Worm (Caenorhabditis elegans) whole organism, midembryonic: ENCODE data around the gene F09E5.8.

Experiments used
- T22C8.4 ChIP-seq: fragments of 200-800 bp; sonication (Bioruptor generic); IDR thresholded peaks from 2 replicates; pipeline ENCODE4 v1.3.6; 2022; ENCODE audit warnings: missing genetic modification characterization, missing compliant biosample characterization
- cog-1 ChIP-seq: sonication (generic microtip); optimal IDR thresholded peaks from 2 replicates; lab custom pipeline; 2016; ENCODE audit warnings: missing genetic modification characterization, missing compliant biosample characterization
- flt-1 ChIP-seq: fragments of 200-800 bp; sonication (Bioruptor generic); IDR thresholded peaks from 2 replicates; pipeline ENCODE4 v1.3.6; 2022; ENCODE audit warnings: missing genetic modification characterization, missing compliant biosample characterization
- klf-2 ChIP-seq: fragments of 200-800 bp; sonication (Bioruptor generic); conservative IDR thresholded peaks from 2 replicates; pipeline ENCODE4 v1.3.6; 2022; ENCODE audit warnings: missing genetic modification reagents, missing genetic modification characterization, missing compliant biosample characterization
- med-1 ChIP-seq: sonication (generic microtip); optimal IDR thresholded peaks from 2 replicates; lab custom pipeline; 2017; ENCODE audit warnings: missing genetic modification characterization, mild to moderate bottlenecking, missing compliant biosample characterization, antibody characterized with exemption, missing genetic modification reagents; ENCODE audit not compliant: insufficient read depth
- ref-1 ChIP-seq: fragments of 200-800 bp; sonication (Bioruptor generic); conservative IDR thresholded peaks from 2 replicates; pipeline ENCODE4 v1.3.6; 2022; ENCODE audit warnings: missing genetic modification reagents, missing genetic modification characterization, missing compliant biosample characterization
- tab-1 ChIP-seq: fragments of 200-800 bp; sonication (Bioruptor generic); IDR thresholded peaks from 2 replicates; pipeline ENCODE4 v1.3.6; 2022; ENCODE audit warnings: missing genetic modification characterization, missing compliant biosample characterization
- ztf-23 ChIP-seq: fragments of 200-800 bp; sonication (Bioruptor generic); IDR thresholded peaks from 2 replicates; pipeline ENCODE4 v1.3.6; 2022; ENCODE audit warnings: missing genetic modification reagents, missing genetic modification characterization, missing compliant biosample characterization
- ztf-29 ChIP-seq: fragments of 200-800 bp; sonication (Bioruptor generic); IDR thresholded peaks from 2 replicates; pipeline ENCODE4 v1.3.6; 2022; ENCODE audit warnings: missing genetic modification reagents, missing genetic modification characterization, missing compliant biosample characterization

F09E5.8 gene

DNA sequence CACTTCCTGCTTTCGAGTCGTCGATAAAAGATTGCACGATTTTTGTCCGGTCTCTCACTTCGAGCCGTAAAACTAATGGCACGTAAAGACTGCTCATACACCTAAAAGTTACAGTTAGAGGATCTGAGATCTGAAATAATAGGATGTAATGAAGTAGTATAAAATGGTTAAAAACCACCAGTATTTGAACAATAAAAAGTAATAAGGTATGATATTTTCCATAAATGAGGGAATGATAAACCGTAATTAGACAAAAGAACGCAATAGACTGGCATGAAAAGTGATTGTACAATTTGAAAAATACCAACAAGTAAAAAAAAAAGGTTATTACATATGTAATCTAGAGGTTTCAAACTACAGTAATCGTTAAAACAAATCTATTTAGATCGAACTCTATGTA, 42.6 kb downstream of the F09E5.8 start, which contains the start of gene brap-2:
Gene brap-2 (minus strand): TSS at position 101 of the 400 bp plus-strand sequence.
- no peak for TF ChIP-seq tab-1 (GFP tag; lab: Robert Waterston, UW)

- TF ChIP-seq flt-1 (GFP tag; lab: Robert Waterston, UW) (no peak), cog-1 (tag; lab: Kevin White, UChicago) (no peak), T22C8.4 (GFP tag; lab: Robert Waterston, UW) (no peak), klf-2 (GFP tag; lab: Robert Waterston, UW) (no peak), med-1 (GFP tag; lab: Kevin White, UChicago) (no peak), ref-1 (GFP tag; lab: Robert Waterston, UW) (no peak), tab-1 (GFP tag; lab: Robert Waterston, UW) (no peak), ztf-29 (no peak), ztf-23 (no peak)
Observed at ce11 chrII:5395594-5395993, 45.1 kb downstream of the F09E5.8 start, which contains the start of gene pink-1. Gene pink-1 (minus strand): TSS chrII:5395694.

- no peak for TF ChIP-seq tab-1 (GFP tag; lab: Robert Waterston, UW)
- TF ChIP-seq med-1 (GFP tag; lab: Kevin White, UChicago): no peak
- TF ChIP-seq flt-1 (GFP tag; lab: Robert Waterston, UW): no peak
- TF ChIP-seq ztf-29: no peak
- no peak for TF ChIP-seq cog-1 (tag; lab: Kevin White, UChicago)
- TF ChIP-seq klf-2 (GFP tag; lab: Robert Waterston, UW): no peak
- TF ChIP-seq T22C8.4 (GFP tag; lab: Robert Waterston, UW): no peak
- TF ChIP-seq ref-1 (GFP tag; lab: Robert Waterston, UW): no peak
- TF ChIP-seq ztf-23: no peak
Observed at ce11 chrII:5398779-5399178, 48.3 kb downstream of the F09E5.8 start, which contains the start of gene fbxl-3. Gene fbxl-3 (minus strand): TSS chrII:5398902.

DNA sequence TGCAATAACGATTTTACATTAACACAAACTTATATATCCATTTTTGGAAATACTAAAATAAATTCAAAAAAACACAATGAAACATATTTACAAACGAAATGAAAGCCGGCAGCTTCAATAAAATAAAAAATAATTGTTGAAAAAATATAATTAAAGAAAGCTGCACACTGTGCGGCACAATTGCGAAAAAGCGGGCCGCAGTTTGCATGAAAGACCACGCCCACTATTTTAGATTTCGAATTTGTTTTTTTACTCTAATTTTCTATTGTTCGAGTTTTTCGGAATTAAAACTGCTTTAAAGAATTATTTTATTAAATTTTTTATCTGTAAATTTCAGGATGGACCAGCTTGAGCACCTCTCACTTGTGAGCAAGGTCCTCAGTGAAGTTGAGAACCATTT, 48.7 kb downstream of the F09E5.8 start, which contains the start of gene mog-5:
Gene mog-5 (plus strand): TSS at position 338 of the 400 bp plus-strand sequence.
- TF ChIP-seq T22C8.4 (GFP tag; lab: Robert Waterston, UW) (no peak), ztf-23 (peak; percentile 68; the same call in 1 of the 2 replicates), tab-1 (GFP tag; lab: Robert Waterston, UW) (0 out of 2 replicates have a peak, but pooled peaks have one; percentile 58), flt-1 (GFP tag; lab: Robert Waterston, UW) (0 out of 2 replicates have a peak, but pooled peaks have one; percentile 29), med-1 (GFP tag; lab: Kevin White, UChicago) (peak; percentile 64), cog-1 (tag; lab: Kevin White, UChicago) (peak; percentile 8), ztf-29 (peak; percentile 87), ref-1 (GFP tag; lab: Robert Waterston, UW) (no peak), klf-2 (GFP tag; lab: Robert Waterston, UW) (no peak; the same call in 1 of the 2 replicates)
